Worm (Caenorhabditis elegans) whole organism, early embryonic: ENCODE measurements around the gene col-84.

Experiments used
- B0310.2 ChIP-seq: sonication (generic microtip); optimal IDR thresholded peaks from 2 replicates; lab custom pipeline; 2016; ENCODE audit warnings: mild to moderate bottlenecking, missing genetic modification characterization, missing compliant biosample characterization
- F13C5.2 ChIP-seq: sonication (generic microtip); optimal IDR thresholded peaks from 2 replicates; lab custom pipeline; 2017; ENCODE audit warnings: mild to moderate bottlenecking, missing genetic modification characterization, inconsistent platforms, missing compliant biosample characterization
- aly-1 ChIP-seq: sonication (generic microtip); optimal IDR thresholded peaks from 2 replicates; lab custom pipeline; 2016; ENCODE audit warnings: missing genetic modification characterization, missing compliant biosample characterization
- ama-1 ChIP-seq: fragments of 150-350 bp; optimal IDR thresholded peaks from 2 replicates; lab custom pipeline; 2014
- ceh-13 ChIP-seq: fragments of 200-800 bp; sonication (Bioruptor generic); optimal IDR thresholded peaks from 2 replicates; lab custom pipeline; 2018; ENCODE audit warnings: mild to moderate bottlenecking, missing genetic modification characterization, missing compliant biosample characterization
- ceh-36 ChIP-seq: sonication (generic microtip); optimal IDR thresholded peaks from 2 replicates; lab custom pipeline; 2016; ENCODE audit warnings: missing genetic modification characterization, inconsistent platforms, missing compliant biosample characterization
- ets-7 ChIP-seq: sonication (generic microtip); optimal IDR thresholded peaks from 2 replicates; lab custom pipeline; 2016; ENCODE audit warnings: missing genotype, missing genetic modification characterization, missing compliant biosample characterization
- flt-1 ChIP-seq: fragments of 200-800 bp; sonication (Bioruptor generic); IDR thresholded peaks from 2 replicates; pipeline ENCODE4 v1.3.6; 2022; ENCODE audit warnings: missing genetic modification characterization, missing compliant biosample characterization
- hmbx-1 ChIP-seq: sonication (generic microtip); optimal IDR thresholded peaks from 2 replicates; lab custom pipeline; 2016; ENCODE audit warnings: mild to moderate bottlenecking, missing genetic modification characterization, missing compliant biosample characterization
- hmg-4 ChIP-seq: fragments of 200-800 bp; sonication (Bioruptor generic); optimal IDR thresholded peaks from 2 replicates; lab custom pipeline; 2018; ENCODE audit warnings: mild to moderate bottlenecking, missing genetic modification characterization, missing compliant biosample characterization
- hnd-1 ChIP-seq: sonication (generic microtip); optimal IDR thresholded peaks from 2 replicates; lab custom pipeline; 2016; ENCODE audit warnings: missing genetic modification characterization, missing compliant biosample characterization
- pes-1 ChIP-seq: fragments of 200-800 bp; sonication (Bioruptor generic); IDR thresholded peaks from 2 replicates; pipeline ENCODE4 v1.3.6; 2022; ENCODE audit warnings: missing genetic modification reagents, missing genetic modification characterization, missing compliant biosample characterization
- scrt-1 ChIP-seq: fragments of 200-800 bp; sonication (Bioruptor generic); IDR thresholded peaks from 2 replicates; pipeline ENCODE4 v1.3.6; 2022; ENCODE audit warnings: missing genetic modification characterization, missing compliant biosample characterization
- sea-1 ChIP-seq: fragments of 200-800 bp; sonication (Bioruptor generic); conservative IDR thresholded peaks from 2 replicates; pipeline ENCODE4 v1.3.6; 2022; ENCODE audit warnings: missing genetic modification characterization, missing compliant biosample characterization
- tbx-11 ChIP-seq: fragments of 200-800 bp; sonication (Bioruptor generic); IDR thresholded peaks from 2 replicates; pipeline ENCODE4 v1.3.6; 2022; ENCODE audit warnings: missing genetic modification characterization, missing compliant biosample characterization
- tbx-37 ChIP-seq: fragments of 200-800 bp; sonication (Bioruptor generic); conservative IDR thresholded peaks from 2 replicates; pipeline ENCODE4 v1.3.6; 2022; ENCODE audit warnings: missing genetic modification reagents, missing genetic modification characterization, missing compliant biosample characterization
- tra-4 ChIP-seq: sonication (generic microtip); optimal IDR thresholded peaks from 2 replicates; lab custom pipeline; 2017; ENCODE audit warnings: missing genetic modification characterization, missing compliant biosample characterization

The col-84 gene

ce11 chrII:11856361-11856760, 12.0 kb upstream of the col-84 start, which contains the start of gene clh-1:
Gene clh-1 (minus strand): TSS chrII:11856461.
- TF ChIP-seq ets-7 (no peak), F13C5.2 (no peak), hmg-4 (GFP tag; lab: Kevin White, UChicago) (no peak), aly-1 (tag; lab: Kevin White, UChicago) (no peak), B0310.2 (tag; lab: Kevin White, UChicago) (no peak), ceh-13 (no peak), ceh-36 (no peak), tbx-37 (GFP tag; lab: Robert Waterston, UW) (no peak), scrt-1 (GFP tag; lab: Robert Waterston, UW) (no peak), ama-1 (no peak), hnd-1 (tag; lab: Kevin White, UChicago) (no peak), hmbx-1 (tag; lab: Kevin White, UChicago) (no peak), tbx-11 (GFP tag; lab: Robert Waterston, UW) (no peak), pes-1 (no peak), flt-1 (GFP tag; lab: Robert Waterston, UW) (no peak), tra-4 (tag; lab: Kevin White, UChicago) (no peak), sea-1 (GFP tag; lab: Robert Waterston, UW) (no peak)

DNA sequence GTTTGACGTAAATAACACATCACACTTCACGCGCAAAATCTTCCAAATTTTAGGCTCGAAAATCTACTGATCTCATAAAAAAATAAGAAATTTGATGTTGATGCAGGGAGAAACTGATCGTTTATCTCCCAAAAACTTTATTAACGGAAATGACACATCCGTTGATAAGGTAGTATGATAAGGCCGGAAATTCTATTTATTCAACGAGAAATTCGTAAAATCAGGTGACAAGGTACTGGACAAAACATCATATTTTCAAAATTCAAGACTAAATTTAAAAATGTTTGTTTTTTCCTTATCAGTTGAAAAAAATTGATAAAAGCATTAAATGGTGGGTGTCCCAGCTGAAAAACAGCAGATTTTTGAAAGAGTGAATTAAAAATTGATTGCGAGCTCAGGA, 8.5 kb upstream of the col-84 start:
- TF ChIP-seq ama-1 (no peak), hmg-4 (GFP tag; lab: Kevin White, UChicago) (no peak), aly-1 (tag; lab: Kevin White, UChicago) (no peak), ceh-13 (no peak), sea-1 (GFP tag; lab: Robert Waterston, UW) (no peak), F13C5.2 (no peak), ets-7 (no peak)

ce11 chrII:11860623-11861079, 7.7 kb upstream of the col-84 start, which contains the start of gene K12D12.5:
Gene K12D12.5 (plus strand): TSS chrII:11861029.
- TF ChIP-seq hnd-1 (tag; lab: Kevin White, UChicago) = no peak
- TF ChIP-seq tra-4 (tag; lab: Kevin White, UChicago) = no peak
- no peak for TF ChIP-seq hmbx-1 (tag; lab: Kevin White, UChicago)
- no peak for TF ChIP-seq scrt-1 (GFP tag; lab: Robert Waterston, UW)
- no peak for TF ChIP-seq sea-1 (GFP tag; lab: Robert Waterston, UW)
- no peak for TF ChIP-seq B0310.2 (tag; lab: Kevin White, UChicago)
- no peak for TF ChIP-seq pes-1
- TF ChIP-seq aly-1 (tag; lab: Kevin White, UChicago) = no peak
- no peak for TF ChIP-seq hmg-4 (GFP tag; lab: Kevin White, UChicago)
- TF ChIP-seq ceh-36 = no peak

ce11 chrII:11865644-11866043, 2.7 kb upstream of the col-84 start, which contains the start of gene K12D12.4:
Gene K12D12.4 (minus strand): TSS chrII:11865744.
- TF ChIP-seq ets-7 (no peak), flt-1 (GFP tag; lab: Robert Waterston, UW) (no peak), pes-1 (no peak), sea-1 (GFP tag; lab: Robert Waterston, UW) (no peak), ceh-36 (no peak), tra-4 (tag; lab: Kevin White, UChicago) (no peak), hmg-4 (GFP tag; lab: Kevin White, UChicago) (no peak), ceh-13 (no peak), aly-1 (tag; lab: Kevin White, UChicago) (no peak)

- no peak for TF ChIP-seq tbx-37 (GFP tag; lab: Robert Waterston, UW)
- TF ChIP-seq sea-1 (GFP tag; lab: Robert Waterston, UW) = no peak
- TF ChIP-seq hmbx-1 (tag; lab: Kevin White, UChicago) = no peak
These were observed 559 bp downstream of the col-84 start for ce11 chrII:11868893-11869292.

DNA sequence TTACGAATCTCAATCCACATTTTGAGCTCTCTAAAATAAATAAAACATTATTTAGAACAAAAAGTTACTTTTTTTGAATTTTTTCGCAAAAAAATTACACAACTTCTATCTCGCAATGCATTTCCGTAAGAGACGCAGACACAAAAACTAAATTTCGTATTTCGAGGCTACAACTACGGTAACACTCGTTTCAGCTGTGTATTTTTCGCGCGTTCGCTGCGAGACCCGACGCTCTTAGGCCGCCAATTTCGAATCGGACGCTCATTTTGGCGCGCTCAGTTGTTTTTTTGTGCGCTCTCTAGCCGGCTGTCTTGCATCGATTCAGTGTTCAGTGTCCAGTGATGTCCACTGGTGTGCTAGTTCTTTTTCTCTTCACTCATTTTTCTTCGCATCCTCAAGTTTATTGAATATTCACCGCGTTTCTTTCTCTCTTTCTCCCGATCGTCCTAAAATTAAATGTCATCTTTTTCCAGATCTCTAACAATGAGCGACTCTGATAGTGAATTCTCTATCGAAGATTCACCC, 6.4 kb downstream of the col-84 start, which contains the start of the genes npp-3 and top-2:
TSS of gene npp-3 (minus strand) at position 115 of the 525 bp plus-strand sequence.
TSS of gene top-2 (plus strand) at position 475 of the 525 bp plus-strand sequence.
- peak; percentile 73 for TF ChIP-seq F13C5.2
- peak; percentile 35 for TF ChIP-seq hmg-4 (GFP tag; lab: Kevin White, UChicago)
- TF ChIP-seq ets-7 = no peak

ce11 chrII:11879784-11880183, 11.4 kb downstream of the col-84 start:
- peak; percentile 8 for TF ChIP-seq ceh-36
- TF ChIP-seq hmg-4 (GFP tag; lab: Kevin White, UChicago) = no peak
- TF ChIP-seq ets-7 = no peak
- TF ChIP-seq sea-1 (GFP tag; lab: Robert Waterston, UW) = 0 out of 2 replicates have a peak, but pooled peaks have one; percentile 8

- TF ChIP-seq sea-1 (GFP tag; lab: Robert Waterston, UW) (no peak), hnd-1 (tag; lab: Kevin White, UChicago) (no peak), hmbx-1 (tag; lab: Kevin White, UChicago) (no peak), pes-1 (peak; percentile 29; the same call in 1 of the 2 replicates), ama-1 (peak; percentile 88)
These were observed 12.4 kb downstream of the col-84 start for ce11 chrII:11880456-11881353.
